Fruit fly (Drosophila melanogaster) whole organism, pupa: ENCODE data around the gene Ilp6.

ENCODE experiments used
- CG10348 ChIP-seq: fragments of 200-800 bp; sonication (Bioruptor generic); IDR thresholded peaks from 2 replicates; pipeline ENCODE4 v1.3.6; 2022; ENCODE audit warnings: missing biosample characterization, missing genetic modification characterization
- CG12605 ChIP-seq: fragments of 200-800 bp; sonication (Bioruptor generic); IDR thresholded peaks from 2 replicates; pipeline ENCODE4 v1.3.6; 2022; ENCODE audit warnings: missing biosample characterization, missing genetic modification characterization
- CG15710 ChIP-seq: fragments of 200-800 bp; sonication (Bioruptor generic); optimal IDR thresholded peaks from 2 replicates; lab custom pipeline; 2018; ENCODE audit warnings: missing biosample characterization, mild to moderate bottlenecking, missing genetic modification characterization, moderate library complexity
- CG32121 ChIP-seq: fragments of 200-800 bp; sonication (Bioruptor generic); IDR thresholded peaks from 2 replicates; pipeline ENCODE4 v1.3.6; 2022; ENCODE audit warnings: missing biosample characterization, missing genetic modification characterization
- CG8159 ChIP-seq: fragments of 200-800 bp; sonication (Bioruptor generic); optimal IDR thresholded peaks from 3 replicates; lab custom pipeline; 2018; ENCODE audit warnings: missing biosample characterization, mild to moderate bottlenecking, missing genetic modification characterization, moderate library complexity
- CG8301 ChIP-seq: fragments of 200-800 bp; sonication (Bioruptor generic); optimal IDR thresholded peaks from 2 replicates; lab custom pipeline; 2018; ENCODE audit warnings: missing biosample characterization, mild to moderate bottlenecking, missing genetic modification characterization
- CG9948 ChIP-seq: fragments of 200-800 bp; sonication (Bioruptor generic); optimal IDR thresholded peaks from 2 replicates; lab custom pipeline; 2018; ENCODE audit warnings: missing biosample characterization, mild to moderate bottlenecking, missing genetic modification characterization, moderate library complexity
- EcR ChIP-seq: fragments of 200-800 bp; sonication (Bioruptor generic); optimal IDR thresholded peaks from 3 replicates; lab custom pipeline; 2019; ENCODE audit warnings: missing biosample characterization, missing genetic modification characterization, mild to moderate bottlenecking, moderate library complexity, missing genetic modification reagents
- Ets98B ChIP-seq: fragments of 200-800 bp; sonication (Bioruptor generic); IDR thresholded peaks from 2 replicates; pipeline ENCODE4 v1.3.6; 2022; ENCODE audit warnings: missing biosample characterization, missing genetic modification characterization
- Pif1A ChIP-seq: fragments of 200-800 bp; sonication (Bioruptor generic); optimal IDR thresholded peaks from 3 replicates; lab custom pipeline; 2016; ENCODE audit warnings: missing biosample characterization, missing genetic modification characterization
- Snoo ChIP-seq: fragments of 200-800 bp; sonication (Bioruptor generic); optimal IDR thresholded peaks from 3 replicates; lab custom pipeline; 2017; ENCODE audit warnings: missing biosample characterization, mild to moderate bottlenecking, missing genetic modification characterization, inconsistent platforms
- fd96Ca ChIP-seq: fragments of 200-800 bp; sonication (Bioruptor generic); IDR thresholded peaks from 3 replicates; pipeline ENCODE4 v1.3.6; 2022; ENCODE audit warnings: missing biosample characterization, missing genetic modification characterization
- rn ChIP-seq: fragments of 200-800 bp; sonication (Bioruptor generic); IDR thresholded peaks from 2 replicates; pipeline ENCODE4 v1.3.6; 2022; ENCODE audit warnings: missing biosample characterization, missing genetic modification characterization

DNA sequence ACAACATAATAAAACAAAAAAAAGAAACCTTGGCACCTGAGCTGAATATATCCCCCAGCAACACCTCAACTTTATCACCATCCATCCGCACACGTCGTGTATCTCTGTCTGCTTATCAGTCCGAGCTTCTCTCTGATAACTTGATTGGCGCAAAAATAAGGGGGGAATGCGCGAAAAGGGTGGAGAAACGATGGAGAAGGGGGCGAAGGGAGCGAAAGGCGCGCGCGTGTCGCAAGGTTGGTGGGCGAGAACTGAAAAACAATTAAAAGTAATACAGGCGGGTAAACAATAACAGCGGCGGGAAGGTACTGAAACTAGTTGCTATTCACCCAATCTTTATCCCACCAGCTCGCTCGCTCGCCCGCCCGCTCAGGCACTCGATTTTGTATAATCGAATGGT is 48.2 kb downstream of the Ilp6 start:
- TF ChIP-seq Ets98B (GFP tag; lab: Robert Waterston, UW) (no peak), CG12605 (no peak), CG32121 (no peak), EcR (GFP tag; lab: Kevin White, UChicago) (no peak), CG15710 (no peak), rn (GFP tag; lab: Robert Waterston, UW) (no peak), fd96Ca (GFP tag; lab: Robert Waterston, UW) (0 out of 3 replicates have a peak, but pooled peaks have one; percentile 11), CG8159 (tag; lab: Kevin White, UChicago) (no peak), Pif1A (GFP tag; lab: Kevin White, UChicago) (no peak), CG8301 (tag; lab: Kevin White, UChicago) (no peak), CG9948 (tag; lab: Kevin White, UChicago) (no peak), CG10348 (GFP tag; lab: Robert Waterston, UW) (no peak), Snoo (tag; lab: Kevin White, UChicago) (no peak)
